Worm (Caenorhabditis elegans) whole organism, L4 larva: ENCODE measurements around the gene otpl-5.

Source experiments
- F10B5.3 ChIP-seq: sonication (generic microtip); optimal IDR thresholded peaks from 2 replicates; lab custom pipeline; 2016; ENCODE audit warnings: mild to moderate bottlenecking, missing genetic modification characterization, missing compliant biosample characterization
- F26F4.8 ChIP-seq: fragments of 200-800 bp; sonication (Bioruptor generic); conservative IDR thresholded peaks from 2 replicates; pipeline ENCODE4 v1.3.6; 2022; ENCODE audit warnings: missing genetic modification characterization, missing compliant biosample characterization
- F44E2.7 ChIP-seq: fragments of 200-800 bp; sonication (Bioruptor generic); IDR thresholded peaks from 2 replicates; pipeline ENCODE4 v2.1.2; 2022; ENCODE audit warnings: missing genetic modification characterization, missing compliant biosample characterization
- F49E8.2 ChIP-seq: sonication (generic microtip); optimal IDR thresholded peaks from 2 replicates; lab custom pipeline; 2016; ENCODE audit warnings: missing compliant biosample characterization, mild to moderate bottlenecking, missing genetic modification characterization, borderline replicate concordance
- T26A8.4 ChIP-seq: fragments of 200-800 bp; sonication (Bioruptor generic); IDR thresholded peaks from 2 replicates; pipeline ENCODE4 v1.3.6; 2022; ENCODE audit warnings: missing genetic modification characterization, missing compliant biosample characterization
- Y75B8A.6 ChIP-seq: fragments of 200-800 bp; sonication (Bioruptor generic); IDR thresholded peaks from 2 replicates; pipeline ENCODE4 v1.3.6; 2022; ENCODE audit warnings: missing genetic modification reagents, missing genetic modification characterization, missing compliant biosample characterization
- ceh-44 ChIP-seq: fragments of 200-800 bp; sonication (Bioruptor generic); IDR thresholded peaks from 2 replicates; pipeline ENCODE4 v1.3.6; 2022; ENCODE audit warnings: missing genetic modification reagents, missing genetic modification characterization, missing compliant biosample characterization
- daf-8 ChIP-seq: fragments of 200-800 bp; sonication (Bioruptor generic); IDR thresholded peaks from 2 replicates; pipeline ENCODE4 v1.3.6; 2022; ENCODE audit warnings: missing genetic modification characterization, missing compliant biosample characterization
- dmd-6 ChIP-seq: fragments of 200-800 bp; sonication (Bioruptor generic); IDR thresholded peaks from 2 replicates; pipeline ENCODE4 v1.3.6; 2022; ENCODE audit warnings: missing genetic modification reagents, missing genetic modification characterization, missing compliant biosample characterization
- dpl-1 ChIP-seq: fragments of 150-350 bp; optimal IDR thresholded peaks from 2 replicates; lab custom pipeline; 2014; ENCODE audit warnings: missing biosample characterization, missing genetic modification reagents, missing genetic modification characterization
- duxl-1 ChIP-seq: sonication (generic microtip); optimal IDR thresholded peaks from 2 replicates; lab custom pipeline; 2016; ENCODE audit warnings: mild to moderate bottlenecking, missing genetic modification characterization, moderate library complexity, missing compliant biosample characterization; ENCODE audit not compliant: poor library complexity
- dve-1 ChIP-seq: sonication (generic microtip); optimal IDR thresholded peaks from 2 replicates; lab custom pipeline; 2017; ENCODE audit warnings: antibody characterized with exemption, mild to moderate bottlenecking, missing genetic modification characterization, missing compliant biosample characterization; ENCODE audit not compliant: insufficient read depth
- egl-27 ChIP-seq: sonication (generic microtip); optimal IDR thresholded peaks from 3 replicates; lab custom pipeline; 2017; ENCODE audit warnings: missing biosample characterization, missing genetic modification reagents, missing genetic modification characterization
- fkh-10 ChIP-seq: fragments of 150-350 bp; optimal IDR thresholded peaks from 2 replicates; lab custom pipeline; 2014; ENCODE audit warnings: missing biosample characterization, missing genetic modification reagents, missing genetic modification characterization
- hlh-11 ChIP-seq: fragments of 200-800 bp; sonication (Bioruptor generic); optimal IDR thresholded peaks from 2 replicates; lab custom pipeline; 2018; ENCODE audit warnings: mild to moderate bottlenecking, missing genetic modification characterization, missing compliant biosample characterization
- hmg-1.1 ChIP-seq: fragments of 200-800 bp; sonication (Bioruptor generic); IDR thresholded peaks from 2 replicates; pipeline ENCODE4 v1.3.6; 2022; ENCODE audit warnings: missing genetic modification reagents, missing genetic modification characterization, missing compliant biosample characterization
- jun-1 ChIP-seq: fragments of 150-350 bp; optimal IDR thresholded peaks from 2 replicates; lab custom pipeline; 2014; ENCODE audit warnings: missing biosample characterization, missing genetic modification reagents, missing genetic modification characterization
- lin-13 ChIP-seq: fragments of 150-350 bp; optimal IDR thresholded peaks from 2 replicates; lab custom pipeline; 2014; ENCODE audit warnings: missing biosample characterization, missing genetic modification reagents, missing genetic modification characterization
- lin-29 ChIP-seq: fragments of 200-800 bp; sonication (Bioruptor generic); IDR thresholded peaks from 2 replicates; pipeline ENCODE4 v1.3.6; 2022; ENCODE audit warnings: missing genetic modification reagents, missing genetic modification characterization, missing compliant biosample characterization
- lin-38 ChIP-seq: fragments of 200-800 bp; sonication (Bioruptor generic); IDR thresholded peaks from 2 replicates; pipeline ENCODE4 v1.3.6; 2022; ENCODE audit warnings: missing genetic modification reagents, missing genetic modification characterization, missing compliant biosample characterization
- mdl-1 ChIP-seq, 2 experiments: fragments of 150-350 bp in 1 of 2; sonication (generic microtip) in 1 of 2; optimal IDR thresholded peaks; 2 replicates each; lab custom pipeline; 2014 to 2017; ENCODE audit warnings: missing biosample characterization in 2 of 2, missing genetic modification characterization in 2 of 2
- mdt-29 ChIP-seq: fragments of 200-800 bp; sonication (Bioruptor generic); IDR thresholded peaks from 2 replicates; pipeline ENCODE4 v1.3.6; 2022; ENCODE audit warnings: missing genetic modification reagents, missing genetic modification characterization, missing compliant biosample characterization
- mes-2 ChIP-seq: sonication (generic microtip); optimal IDR thresholded peaks from 2 replicates; lab custom pipeline; 2016; ENCODE audit warnings: missing genotype, mild to moderate bottlenecking, missing genetic modification characterization, missing compliant biosample characterization; ENCODE audit not compliant: poor library complexity, severe bottlenecking
- nhr-102 ChIP-seq: sonication (generic microtip); optimal IDR thresholded peaks from 2 replicates; lab custom pipeline; 2016; ENCODE audit warnings: mild to moderate bottlenecking, missing genetic modification characterization, moderate library complexity, missing compliant biosample characterization
- nhr-11 ChIP-seq: fragments of 150-350 bp; optimal IDR thresholded peaks from 2 replicates; lab custom pipeline; 2014; ENCODE audit warnings: missing biosample characterization, missing genetic modification characterization
- nhr-237 ChIP-seq: sonication (generic microtip); optimal IDR thresholded peaks from 2 replicates; lab custom pipeline; 2017; ENCODE audit warnings: missing biosample characterization, missing genetic modification characterization
- nhr-28 ChIP-seq: fragments of 150-350 bp; optimal IDR thresholded peaks from 2 replicates; lab custom pipeline; 2014; ENCODE audit warnings: missing biosample characterization, missing genetic modification characterization
- nhr-6 ChIP-seq: fragments of 150-350 bp; optimal IDR thresholded peaks from 2 replicates; lab custom pipeline; 2014; ENCODE audit warnings: missing biosample characterization, missing genetic modification characterization
- pha-4 ChIP-seq, 2 experiments: fragments of 150-350 bp in 1 of 2; fragments of 200-800 bp in 1 of 2; sonication (Bioruptor generic) in 1 of 2; IDR thresholded peaks in 1 of 2; optimal IDR thresholded peaks in 1 of 2; 2 replicates each; pipeline versions ENCODE4 v1.3.6 to Lab custom; 2014 to 2022; ENCODE audit warnings: missing genetic modification characterization in 2 of 2, missing genetic modification reagents in 2 of 2, missing biosample characterization in 1 of 2, missing compliant biosample characterization in 1 of 2
- snpc-1.2 ChIP-seq: fragments of 200-800 bp; sonication (Bioruptor generic); IDR thresholded peaks from 2 replicates; pipeline ENCODE4 v1.3.6; 2022; ENCODE audit warnings: missing genetic modification reagents, missing genetic modification characterization, missing compliant biosample characterization
- tag-97 ChIP-seq: fragments of 200-800 bp; sonication (Bioruptor generic); IDR thresholded peaks from 2 replicates; pipeline ENCODE4 v1.3.6; 2022; ENCODE audit warnings: missing genetic modification characterization, missing compliant biosample characterization
- tra-1 ChIP-seq: fragments of 200-800 bp; sonication (Bioruptor generic); IDR thresholded peaks from 2 replicates; pipeline ENCODE4 v1.3.6; 2022; ENCODE audit warnings: missing genetic modification reagents, missing genetic modification characterization, missing compliant biosample characterization
- unc-39 ChIP-seq: sonication (generic microtip); optimal IDR thresholded peaks from 2 replicates; lab custom pipeline; 2017; ENCODE audit warnings: missing biosample characterization, missing genetic modification characterization
- unc-62 ChIP-seq, 3 experiments: fragments of 150-350 bp in 1 of 3; sonication (generic microtip); optimal IDR thresholded peaks in 2 of 3; peaks in 1 of 3; 1 replicate in 1 of 3; 2 replicates in 2 of 3; lab custom pipeline; 2014 to 2017; ENCODE audit warnings: missing biosample characterization in 3 of 3, missing genetic modification characterization in 3 of 3, missing genetic modification reagents in 3 of 3, missing genotype in 1 of 3
- zag-1 ChIP-seq: fragments of 150-350 bp; optimal IDR thresholded peaks from 2 replicates; lab custom pipeline; 2014; ENCODE audit warnings: missing biosample characterization, missing genetic modification characterization
- zip-2 ChIP-seq: fragments of 150-350 bp; optimal IDR thresholded peaks from 2 replicates; lab custom pipeline; 2014; ENCODE audit warnings: missing biosample characterization, missing genetic modification characterization
- ztf-11 ChIP-seq: fragments of 150-350 bp; optimal IDR thresholded peaks from 2 replicates; lab custom pipeline; 2014; ENCODE audit warnings: missing biosample characterization, missing genetic modification characterization
- ztf-7 ChIP-seq: fragments of 150-350 bp; optimal IDR thresholded peaks from 2 replicates; lab custom pipeline; 2014; ENCODE audit warnings: missing biosample characterization, missing genetic modification characterization

otpl-5 gene

DNA sequence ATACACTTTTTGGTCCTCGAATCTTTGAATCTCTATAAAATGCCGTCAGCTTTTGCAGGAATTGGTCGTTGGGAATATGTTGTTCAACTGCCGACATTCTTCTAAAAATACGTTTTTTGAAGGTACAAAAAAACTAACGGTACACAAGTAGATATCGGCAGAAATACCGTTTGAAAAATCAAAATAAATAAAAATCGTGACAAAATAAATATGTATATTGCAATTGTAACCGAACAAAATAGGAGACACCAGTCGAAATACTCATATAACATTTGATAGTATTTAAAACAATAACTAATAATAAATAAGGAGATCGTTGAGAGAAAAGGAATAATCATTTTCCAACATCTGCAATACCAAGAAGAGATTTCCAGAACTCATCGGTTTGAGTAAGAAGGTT, 35.8 kb downstream of the otpl-5 start, which contains the start of gene F25G6.8:
Gene F25G6.8 (minus strand): TSS at position 101 of the 400 bp plus-strand sequence.
- TF ChIP-seq lin-38 (GFP tag; lab: Robert Waterston, UW) (peak; percentile 5; the same call in 1 of the 2 replicates), daf-8 (GFP tag; lab: Robert Waterston, UW) (no peak)

DNA sequence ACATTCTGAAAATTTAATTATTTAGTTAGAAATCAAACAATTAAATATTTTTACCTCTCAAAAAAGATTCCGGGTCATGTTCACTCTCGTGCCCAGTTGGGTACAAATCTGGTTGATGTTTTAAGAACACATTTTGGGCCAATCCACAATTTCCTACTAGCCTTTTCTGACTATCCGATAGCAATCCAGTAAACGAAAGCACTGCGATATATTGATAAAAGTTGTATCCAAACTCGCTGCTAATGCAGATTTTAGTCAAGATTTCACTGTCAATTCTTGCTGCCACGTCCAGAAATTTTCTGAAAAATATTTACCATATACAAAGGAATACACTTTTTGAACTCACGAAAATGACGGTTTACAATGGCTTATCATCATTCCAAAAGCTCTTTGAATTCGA, 39.9 kb downstream of the otpl-5 start:
- TF ChIP-seq mdt-29 (GFP tag; lab: Robert Waterston, UW) (no peak), jun-1 (tag; lab: Kevin White, UChicago) (no peak), ztf-7 (tag; lab: Kevin White, UChicago) (no peak), unc-62 (GFP tag; optimal IDR thresholded peaks at IDR 0.05 in 1 of 2; lab: Kevin White, UChicago) (peak in 1 of 2 experiments; percentile 91), unc-62 (tag; optimal IDR thresholded peaks at IDR 0.05; lab: Kevin White, UChicago) (no peak)

DNA sequence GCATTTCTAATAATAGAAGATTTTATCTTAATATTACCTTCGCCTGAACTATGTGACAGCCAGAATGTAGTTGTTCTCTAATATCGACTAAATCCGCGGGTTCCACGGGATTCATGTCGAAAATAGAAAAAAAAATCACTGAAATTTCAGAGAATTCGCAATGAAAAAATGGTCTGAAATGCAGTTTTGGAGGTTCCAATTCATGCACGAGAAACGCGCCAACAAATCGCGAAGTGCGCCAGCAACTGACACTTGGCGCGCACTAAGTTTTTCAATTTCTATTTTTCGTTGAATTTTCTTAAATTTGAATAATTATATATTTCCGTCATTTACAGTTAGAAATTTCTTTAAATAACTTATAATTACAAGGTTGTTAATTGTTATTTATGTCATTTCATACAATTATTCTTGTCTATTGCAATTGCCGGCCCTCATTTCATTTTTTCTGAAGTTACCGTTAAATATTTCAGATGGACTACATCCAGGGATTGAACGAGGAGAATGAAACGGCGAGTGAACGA, 40.6 kb downstream of the otpl-5 start, which contains the start of the genes F25G6.9 and symk-1:
Gene F25G6.9 (minus strand): TSS at position 160 of the 521 bp plus-strand sequence.
Gene symk-1 (plus strand): TSS at position 471 of the 521 bp plus-strand sequence.
- no peak for TF ChIP-seq jun-1 (tag; lab: Kevin White, UChicago)
- peak; percentile 6 for TF ChIP-seq F49E8.2 (tag; lab: Kevin White, UChicago)
- TF ChIP-seq nhr-28, result no peak
- TF ChIP-seq fkh-10 (GFP tag; lab: Kevin White, UChicago), result no peak
- no peak for TF ChIP-seq snpc-1.2 (GFP tag; lab: Robert Waterston, UW)
- TF ChIP-seq F26F4.8 (GFP tag; lab: Robert Waterston, UW), result no peak
- TF ChIP-seq hmg-1.1 (GFP tag; lab: Robert Waterston, UW), result peak; percentile 70
- no peak for TF ChIP-seq egl-27 (tag; lab: Kevin White, UChicago)
- TF ChIP-seq nhr-102 (tag; lab: Kevin White, UChicago), result peak; percentile 60
- no peak for TF ChIP-seq Y75B8A.6 (GFP tag; lab: Robert Waterston, UW)
- no peak for TF ChIP-seq nhr-11
- peak; percentile 51 for TF ChIP-seq hlh-11 (tag; lab: Kevin White, UChicago)
- no peak for TF ChIP-seq F44E2.7 (GFP tag; lab: Robert Waterston, UW)
- TF ChIP-seq ceh-44 (GFP tag; lab: Robert Waterston, UW), result no peak
- peak; percentile 63 for TF ChIP-seq dpl-1
- TF ChIP-seq zag-1 (tag; lab: Kevin White, UChicago), result no peak
- TF ChIP-seq unc-39, result no peak
- TF ChIP-seq mes-2 (tag; lab: Kevin White, UChicago), result peak; percentile 67
- no peak for TF ChIP-seq duxl-1 (tag; lab: Kevin White, UChicago)
- TF ChIP-seq lin-13 (GFP tag; lab: Kevin White, UChicago), result no peak
- no peak for TF ChIP-seq pha-4 (GFP tag; IDR thresholded peaks at IDR 0.05; lab: Robert Waterston, UW)
- no peak for TF ChIP-seq pha-4 (tag; optimal IDR thresholded peaks at IDR 0.05; lab: Kevin White, UChicago)
- peak; percentile 35 for TF ChIP-seq nhr-6 (tag; lab: Kevin White, UChicago)
- no peak for TF ChIP-seq tag-97
- peak; percentile 39 for TF ChIP-seq F10B5.3
- TF ChIP-seq mdt-29 (GFP tag; lab: Robert Waterston, UW), result no peak
- peak; percentile 46 for TF ChIP-seq dmd-6 (GFP tag; lab: Robert Waterston, UW)
- peak; percentile 54 for TF ChIP-seq dve-1
- no peak for TF ChIP-seq zip-2 (tag; lab: Kevin White, UChicago)
- TF ChIP-seq ztf-11 (tag; lab: Kevin White, UChicago), result no peak
- no peak for TF ChIP-seq mdl-1 (tag; optimal IDR thresholded peaks at IDR 0.05; lab: Kevin White, UChicago)
- TF ChIP-seq lin-29 (GFP tag; lab: Robert Waterston, UW), result no peak
- TF ChIP-seq nhr-237, result no peak
- TF ChIP-seq T26A8.4 (GFP tag; lab: Robert Waterston, UW), result no peak
- TF ChIP-seq tra-1, result 0 out of 2 replicates have a peak, but pooled peaks have one; percentile 14
- TF ChIP-seq ztf-7 (tag; lab: Kevin White, UChicago), result no peak
